Worm (Caenorhabditis elegans): ENCODE results near the gene rcd-1.

- TF ChIP-seq ceh-82 (tag; optimal IDR thresholded peaks at IDR 0.05) (no peak), unc-62 (GFP tag; optimal IDR thresholded peaks at IDR 0.05) (no peak), nhr-28 (tag; optimal IDR thresholded peaks at IDR 0.05) (no peak), nhr-43 (tag; optimal IDR thresholded peaks at IDR 0.05; ENCODE audit: poor library complexity, severe bottlenecking) (no peak), tbx-2 (tag; optimal IDR thresholded peaks at IDR 0.05) (no peak), ztf-4 (tag; optimal IDR thresholded peaks at IDR 0.05) (no peak), nhr-11 (tag; optimal IDR thresholded peaks at IDR 0.05) (no peak), hmg-11 (tag; optimal IDR thresholded peaks at IDR 0.05) (no peak), elt-2 (tag; optimal IDR thresholded peaks at IDR 0.05) (no peak), lin-39 (tag; optimal IDR thresholded peaks at IDR 0.05) (no peak), fos-1 (tag; optimal IDR thresholded peaks at IDR 0.05) (no peak), nhr-76 (tag; optimal IDR thresholded peaks at IDR 0.05) (no peak), ceh-16 (tag; optimal IDR thresholded peaks at IDR 0.05) (no peak), unc-39 (tag; optimal IDR thresholded peaks at IDR 0.05) (no peak)
Observed at ce11 chrII:3716455-3716854, 37.2 kb upstream of the rcd-1 start, which contains the start of gene srh-99.

All from whole organism, L3 larva.